Worm (Caenorhabditis elegans): ENCODE data around the gene acy-1.

DNA sequence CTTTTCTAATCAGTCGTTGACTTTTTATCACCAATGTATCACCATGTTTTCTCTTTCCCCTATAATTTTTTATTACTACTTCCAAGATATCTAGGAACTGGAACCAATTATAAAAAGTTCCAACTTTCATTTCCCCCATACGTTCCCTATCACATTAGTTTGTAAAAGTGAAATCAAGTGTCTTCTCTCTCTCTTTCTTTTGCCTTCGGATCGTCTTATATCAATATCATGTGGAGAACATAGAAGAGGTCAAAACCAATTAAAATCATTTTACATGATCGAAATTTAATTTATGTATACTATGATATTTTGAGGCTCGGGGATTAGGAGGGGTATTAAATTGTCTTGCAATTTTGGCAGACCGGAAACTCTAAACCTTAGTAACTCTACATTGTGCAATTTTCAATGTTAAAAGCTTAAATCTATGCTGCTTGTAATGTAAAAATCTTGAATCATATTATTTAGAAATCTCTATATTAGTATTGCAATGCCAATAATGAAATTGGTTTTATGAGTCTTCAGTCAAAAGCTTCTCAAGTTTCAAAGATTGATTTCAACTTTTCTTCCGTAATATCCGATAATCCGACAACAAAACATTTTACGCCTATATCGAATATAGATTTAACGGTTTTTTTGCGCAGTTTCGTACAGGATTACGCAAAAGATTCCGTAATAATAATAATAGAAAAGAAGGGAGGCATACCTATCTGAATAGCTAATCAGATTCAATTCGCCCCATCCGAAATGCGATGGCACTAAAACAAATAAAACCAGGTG is 46.2 kb downstream of the acy-1 start:
- TF ChIP-seq snpc-4 (tag; optimal IDR thresholded peaks at IDR 0.05), result no peak
- TF ChIP-seq M03D4.4 (tag; optimal IDR thresholded peaks at IDR 0.05), result no peak
- TF ChIP-seq nhr-12 (tag; optimal IDR thresholded peaks at IDR 0.05), result no peak
- no peak for TF ChIP-seq nhr-237 (tag; optimal IDR thresholded peaks at IDR 0.05)
- no peak for TF ChIP-seq elt-1 (tag; optimal IDR thresholded peaks at IDR 0.05; ENCODE audit: borderline replicate concordance, insufficient read depth)
- no peak for TF ChIP-seq nhr-76 (tag; optimal IDR thresholded peaks at IDR 0.05)

Measured in whole organism, mixed stage, embryonic.